Worm (Caenorhabditis elegans) whole organism, midembryonic: ENCODE data around the gene mrp-1.

Experiments used
- T22C8.4 ChIP-seq: fragments of 200-800 bp; sonication (Bioruptor generic); IDR thresholded peaks from 2 replicates; pipeline ENCODE4 v1.3.6; 2022; ENCODE audit warnings: missing genetic modification characterization, missing compliant biosample characterization
- cog-1 ChIP-seq: sonication (generic microtip); optimal IDR thresholded peaks from 2 replicates; lab custom pipeline; 2016; ENCODE audit warnings: missing genetic modification characterization, missing compliant biosample characterization
- flt-1 ChIP-seq: fragments of 200-800 bp; sonication (Bioruptor generic); IDR thresholded peaks from 2 replicates; pipeline ENCODE4 v1.3.6; 2022; ENCODE audit warnings: missing genetic modification characterization, missing compliant biosample characterization
- klf-2 ChIP-seq: fragments of 200-800 bp; sonication (Bioruptor generic); conservative IDR thresholded peaks from 2 replicates; pipeline ENCODE4 v1.3.6; 2022; ENCODE audit warnings: missing genetic modification reagents, missing genetic modification characterization, missing compliant biosample characterization
- med-1 ChIP-seq: sonication (generic microtip); optimal IDR thresholded peaks from 2 replicates; lab custom pipeline; 2017; ENCODE audit warnings: missing genetic modification characterization, mild to moderate bottlenecking, missing compliant biosample characterization, antibody characterized with exemption, missing genetic modification reagents; ENCODE audit not compliant: insufficient read depth
- ref-1 ChIP-seq: fragments of 200-800 bp; sonication (Bioruptor generic); conservative IDR thresholded peaks from 2 replicates; pipeline ENCODE4 v1.3.6; 2022; ENCODE audit warnings: missing genetic modification reagents, missing genetic modification characterization, missing compliant biosample characterization
- tab-1 ChIP-seq: fragments of 200-800 bp; sonication (Bioruptor generic); IDR thresholded peaks from 2 replicates; pipeline ENCODE4 v1.3.6; 2022; ENCODE audit warnings: missing genetic modification characterization, missing compliant biosample characterization
- ztf-23 ChIP-seq: fragments of 200-800 bp; sonication (Bioruptor generic); IDR thresholded peaks from 2 replicates; pipeline ENCODE4 v1.3.6; 2022; ENCODE audit warnings: missing genetic modification reagents, missing genetic modification characterization, missing compliant biosample characterization
- ztf-29 ChIP-seq: fragments of 200-800 bp; sonication (Bioruptor generic); IDR thresholded peaks from 2 replicates; pipeline ENCODE4 v1.3.6; 2022; ENCODE audit warnings: missing genetic modification reagents, missing genetic modification characterization, missing compliant biosample characterization

mrp-1 gene

ce11 chrX:587798-588197, at the start of gene mrp-1:
Gene mrp-1 (minus strand): TSS chrX:587898.
- TF ChIP-seq T22C8.4 (no peak), flt-1 (no peak), med-1 (no peak), cog-1 (tag; lab: Kevin White, UChicago) (no peak), tab-1 (GFP tag; lab: Robert Waterston, UW) (no peak), klf-2 (GFP tag; lab: Robert Waterston, UW) (no peak), ztf-23 (GFP tag; lab: Robert Waterston, UW) (no peak), ref-1 (GFP tag; lab: Robert Waterston, UW) (no peak), ztf-29 (GFP tag; lab: Robert Waterston, UW) (no peak)

ce11 chrX:636893-637292, 49.2 kb upstream of the mrp-1 start, which contains the start of gene pha-2:
Gene pha-2 (minus strand): TSS chrX:636993.
- TF ChIP-seq med-1 (no peak), T22C8.4 (no peak), cog-1 (tag; lab: Kevin White, UChicago) (no peak), ztf-29 (GFP tag; lab: Robert Waterston, UW) (no peak), tab-1 (GFP tag; lab: Robert Waterston, UW) (no peak), ztf-23 (GFP tag; lab: Robert Waterston, UW) (no peak), ref-1 (GFP tag; lab: Robert Waterston, UW) (no peak), klf-2 (GFP tag; lab: Robert Waterston, UW) (no peak), flt-1 (no peak)

- no peak for TF ChIP-seq ref-1 (GFP tag; lab: Robert Waterston, UW)
- TF ChIP-seq cog-1 (tag; lab: Kevin White, UChicago), result no peak
- no peak for TF ChIP-seq flt-1
- TF ChIP-seq T22C8.4, result no peak
- TF ChIP-seq klf-2 (GFP tag; lab: Robert Waterston, UW), result no peak
- no peak for TF ChIP-seq med-1
- no peak for TF ChIP-seq ztf-29 (GFP tag; lab: Robert Waterston, UW)
- TF ChIP-seq ztf-23 (GFP tag; lab: Robert Waterston, UW), result no peak
- TF ChIP-seq tab-1 (GFP tag; lab: Robert Waterston, UW), result no peak
These were observed 41.4 kb upstream of the mrp-1 start, which contains the start of gene M6.4 for ce11 chrX:629134-629533. Gene M6.4 (plus strand): TSS chrX:629188.

ce11 chrX:621688-622087, 34.0 kb upstream of the mrp-1 start:
- TF ChIP-seq tab-1 (GFP tag; lab: Robert Waterston, UW), result no peak
- no peak for TF ChIP-seq klf-2 (GFP tag; lab: Robert Waterston, UW)

ce11 chrX:621190-621589, 33.5 kb upstream of the mrp-1 start, which contains the start of gene unc-96:
Gene unc-96 (minus strand): TSS chrX:621290.
- TF ChIP-seq ztf-23 (GFP tag; lab: Robert Waterston, UW), result no peak
- TF ChIP-seq cog-1 (tag; lab: Kevin White, UChicago), result no peak
- TF ChIP-seq ztf-29 (GFP tag; lab: Robert Waterston, UW), result no peak
- TF ChIP-seq T22C8.4, result no peak
- no peak for TF ChIP-seq klf-2 (GFP tag; lab: Robert Waterston, UW)
- TF ChIP-seq med-1, result no peak
- TF ChIP-seq ref-1 (GFP tag; lab: Robert Waterston, UW), result no peak
- TF ChIP-seq flt-1, result no peak
- no peak for TF ChIP-seq tab-1 (GFP tag; lab: Robert Waterston, UW)

ce11 chrX:617730-618129, 30.0 kb upstream of the mrp-1 start:
- TF ChIP-seq ztf-23 (GFP tag; lab: Robert Waterston, UW) (no peak), T22C8.4 (no peak), klf-2 (GFP tag; lab: Robert Waterston, UW) (no peak), tab-1 (GFP tag; lab: Robert Waterston, UW) (no peak)

ce11 chrX:612783-613182, 25.1 kb upstream of the mrp-1 start:
- TF ChIP-seq T22C8.4 (no peak), cog-1 (tag; lab: Kevin White, UChicago) (no peak), flt-1 (no peak), ref-1 (GFP tag; lab: Robert Waterston, UW) (no peak), klf-2 (GFP tag; lab: Robert Waterston, UW) (no peak), tab-1 (GFP tag; lab: Robert Waterston, UW) (no peak)

- TF ChIP-seq ztf-29 (GFP tag; lab: Robert Waterston, UW), result no peak
- no peak for TF ChIP-seq ref-1 (GFP tag; lab: Robert Waterston, UW)
- no peak for TF ChIP-seq ztf-23 (GFP tag; lab: Robert Waterston, UW)
- no peak for TF ChIP-seq cog-1 (tag; lab: Kevin White, UChicago)
- no peak for TF ChIP-seq flt-1
- no peak for TF ChIP-seq klf-2 (GFP tag; lab: Robert Waterston, UW)
- TF ChIP-seq med-1, result no peak
- no peak for TF ChIP-seq tab-1 (GFP tag; lab: Robert Waterston, UW)
- TF ChIP-seq T22C8.4, result no peak
These were observed 21.9 kb upstream of the mrp-1 start for ce11 chrX:609553-609952.

ce11 chrX:608392-608791, 20.7 kb upstream of the mrp-1 start, which contains the start of gene F13C5.5:
Gene F13C5.5 (minus strand): TSS chrX:608492.
- no peak for TF ChIP-seq tab-1 (GFP tag; lab: Robert Waterston, UW)

- TF ChIP-seq tab-1 (GFP tag; lab: Robert Waterston, UW) (no peak), ztf-23 (GFP tag; lab: Robert Waterston, UW) (no peak), cog-1 (tag; lab: Kevin White, UChicago) (no peak), ztf-29 (GFP tag; lab: Robert Waterston, UW) (no peak), med-1 (no peak), klf-2 (GFP tag; lab: Robert Waterston, UW) (no peak), T22C8.4 (no peak), ref-1 (GFP tag; lab: Robert Waterston, UW) (no peak), flt-1 (no peak)
These were observed 14.2 kb upstream of the mrp-1 start, which contains the start of gene F13C5.1 for ce11 chrX:601860-602259. Gene F13C5.1 (plus strand): TSS chrX:602160.
